Fruit fly (Drosophila melanogaster): ENCODE results near the gene CG14400.

- TF ChIP-seq psq (optimal IDR thresholded peaks at IDR 0.05) (no peak), CG8478 (optimal IDR thresholded peaks at IDR 0.05) (no peak), EcR (GFP tag; optimal IDR thresholded peaks at IDR 0.05) (no peak), Dll (optimal IDR thresholded peaks at IDR 0.05) (no peak)
Observed at dm6 chr2L:20844381-20844780, 13.3 kb downstream of the CG14400 start.

Data from whole organism.